Fruit fly (Drosophila melanogaster) whole organism, embryonic: ENCODE results near the gene Dlc90F.
A peak's percentile ranks its signal among the peaks of the same experiment; 100 is the strongest.

Experiments
- Adf1 ChIP-seq: fragments of 200-800 bp; sonication (Bioruptor generic); IDR thresholded peaks from 2 replicates; pipeline ENCODE4 v1.3.6; 2022; ENCODE audit warnings: missing biosample characterization, missing genetic modification characterization
- B-H1 ChIP-seq: fragments of 200-800 bp; sonication (Bioruptor generic); IDR thresholded peaks from 3 replicates; pipeline ENCODE4 v1.3.6; 2022; ENCODE audit warnings: missing biosample characterization, missing genetic modification characterization
- Bgb ChIP-seq: fragments of 200-800 bp; sonication (Bioruptor generic); IDR thresholded peaks from 2 replicates; pipeline ENCODE4 v1.3.6; 2022; ENCODE audit warnings: missing biosample characterization, missing genetic modification characterization; ENCODE audit not compliant: partially characterized antibody
- CG11398 ChIP-seq: fragments of 200-800 bp; sonication (Bioruptor generic); optimal IDR thresholded peaks from 2 replicates; lab custom pipeline; 2016; ENCODE audit warnings: missing biosample characterization, missing genetic modification characterization
- CG12744 ChIP-seq: fragments of 200-800 bp; sonication (Bioruptor generic); optimal IDR thresholded peaks from 2 replicates; lab custom pipeline; 2016; ENCODE audit warnings: missing biosample characterization, missing genetic modification characterization
- CG16815 ChIP-seq: fragments of 200-800 bp; sonication (Bioruptor generic); optimal IDR thresholded peaks from 3 replicates; lab custom pipeline; 2017; ENCODE audit warnings: missing biosample characterization, mild to moderate bottlenecking, missing genetic modification characterization
- CG2199 ChIP-seq: fragments of 200-800 bp; sonication (Bioruptor generic); IDR thresholded peaks from 3 replicates; pipeline ENCODE4 v1.3.6; 2022; ENCODE audit warnings: missing biosample characterization, missing genetic modification characterization
- CG31365 ChIP-seq: fragments of 200-800 bp; sonication (Bioruptor generic); optimal IDR thresholded peaks from 2 replicates; lab custom pipeline; 2018; ENCODE audit warnings: missing biosample characterization, mild to moderate bottlenecking, missing genetic modification characterization
- CG32532 ChIP-seq: fragments of 200-800 bp; sonication (Bioruptor generic); IDR thresholded peaks from 2 replicates; pipeline ENCODE4 v1.3.6; 2022; ENCODE audit warnings: missing biosample characterization, missing genetic modification characterization
- CG4404 ChIP-seq: fragments of 200-800 bp; sonication (Bioruptor generic); IDR thresholded peaks from 2 replicates; pipeline ENCODE4 v1.3.6; 2022; ENCODE audit warnings: missing biosample characterization, missing genetic modification characterization
- CG4707 ChIP-seq: fragments of 200-800 bp; sonication (Bioruptor generic); optimal IDR thresholded peaks from 2 replicates; lab custom pipeline; 2018; ENCODE audit warnings: missing biosample characterization, mild to moderate bottlenecking, missing genetic modification characterization, moderate library complexity
- CG5953 ChIP-seq: fragments of 200-800 bp; sonication (Bioruptor generic); IDR thresholded peaks from 2 replicates; pipeline ENCODE4 v1.3.6; 2022; ENCODE audit warnings: missing biosample characterization, missing genetic modification characterization
- CG6272 ChIP-seq: fragments of 200-800 bp; sonication (Bioruptor generic); IDR thresholded peaks from 2 replicates; pipeline ENCODE4 v1.3.6; 2022; ENCODE audit warnings: missing biosample characterization, missing genetic modification characterization
- CG6765 ChIP-seq: fragments of 200-800 bp; sonication (Bioruptor generic); optimal IDR thresholded peaks from 3 replicates; lab custom pipeline; 2017; ENCODE audit warnings: missing biosample characterization, mild to moderate bottlenecking, missing genetic modification characterization
- CG7271 ChIP-seq: fragments of 200-800 bp; sonication (Bioruptor generic); optimal IDR thresholded peaks from 2 replicates; lab custom pipeline; 2018; ENCODE audit warnings: missing biosample characterization, mild to moderate bottlenecking, missing genetic modification characterization, moderate library complexity
- CG9876 ChIP-seq: fragments of 200-800 bp; sonication (Bioruptor generic); optimal IDR thresholded peaks from 2 replicates; lab custom pipeline; 2016; ENCODE audit warnings: missing biosample characterization, missing genetic modification characterization
- D ChIP-seq, 2 experiments: fragments of 200-800 bp in 1 of 2; fragments of >200 bp in 1 of 2; sonication (Bioruptor generic) in 1 of 2; optimal IDR thresholded peaks; 2 replicates in 1 of 2; 3 replicates in 1 of 2; lab custom pipeline; 2017; ENCODE audit warnings: mild to moderate bottlenecking in 1 of 2, missing biosample characterization in 1 of 2, missing genetic modification characterization in 1 of 2, missing genetic modification reagents in 1 of 2
- E2f2 ChIP-seq: fragments of 200-800 bp; sonication (Bioruptor generic); IDR thresholded peaks from 2 replicates; pipeline ENCODE4 v1.3.6; 2022; ENCODE audit warnings: missing biosample characterization, missing genetic modification characterization
- Ets97D ChIP-seq: fragments of 200-800 bp; sonication (Bioruptor generic); optimal IDR thresholded peaks from 3 replicates; lab custom pipeline; 2016; ENCODE audit warnings: missing biosample characterization, missing genetic modification characterization
- Fer3 ChIP-seq: fragments of 200-800 bp; sonication (Bioruptor generic); optimal IDR thresholded peaks from 2 replicates; lab custom pipeline; 2018; ENCODE audit warnings: missing biosample characterization, mild to moderate bottlenecking, missing genetic modification characterization, moderate library complexity
- GATAe ChIP-seq: fragments of 200-800 bp; sonication (Bioruptor generic); conservative IDR thresholded peaks from 2 replicates; pipeline ENCODE4 v1.3.6; 2022; ENCODE audit warnings: missing biosample characterization, missing genetic modification characterization
- Hr51 ChIP-seq, 2 experiments: fragments of 200-800 bp; sonication (Bioruptor generic); optimal IDR thresholded peaks; 2 replicates in 1 of 2; 3 replicates in 1 of 2; lab custom pipeline; 2016 to 2018; ENCODE audit warnings: missing biosample characterization in 2 of 2, missing genetic modification characterization in 2 of 2, mild to moderate bottlenecking in 1 of 2, moderate library complexity in 1 of 2
- Nf-YA ChIP-seq: fragments of 200-800 bp; sonication (Bioruptor generic); IDR thresholded peaks from 2 replicates; pipeline ENCODE4 v1.3.6; 2022; ENCODE audit warnings: missing biosample characterization, missing genetic modification characterization
- Oli ChIP-seq: fragments of 200-800 bp; sonication (Bioruptor generic); optimal IDR thresholded peaks from 2 replicates; lab custom pipeline; 2018; ENCODE audit warnings: missing biosample characterization, mild to moderate bottlenecking, missing genetic modification characterization, moderate library complexity
- Ptx1 ChIP-seq: fragments of 200-800 bp; sonication (Bioruptor generic); IDR thresholded peaks from 2 replicates; pipeline ENCODE4 v1.3.6; 2022; ENCODE audit warnings: missing biosample characterization, missing genetic modification characterization
- Rfx ChIP-seq: fragments of 200-800 bp; sonication (Bioruptor generic); IDR thresholded peaks from 2 replicates; pipeline ENCODE4 v1.3.6; 2022; ENCODE audit warnings: missing biosample characterization, missing genetic modification characterization
- Ssrp ChIP-seq: fragments of 200-800 bp; sonication (Bioruptor generic); optimal IDR thresholded peaks from 2 replicates; lab custom pipeline; 2018; ENCODE audit warnings: missing biosample characterization, mild to moderate bottlenecking, missing genetic modification characterization, moderate library complexity
- Usf ChIP-seq: fragments of 200-800 bp; sonication (Bioruptor generic); optimal IDR thresholded peaks from 2 replicates; lab custom pipeline; 2017; ENCODE audit warnings: missing genotype, missing biosample characterization, missing genetic modification characterization
- ab ChIP-seq: fragments of 200-800 bp; sonication (Bioruptor generic); optimal IDR thresholded peaks from 2 replicates; lab custom pipeline; 2016; ENCODE audit warnings: missing biosample characterization, missing genetic modification characterization
- al ChIP-seq: fragments of 200-800 bp; sonication (Bioruptor generic); IDR thresholded peaks from 2 replicates; pipeline ENCODE4 v1.3.6; 2022; ENCODE audit warnings: missing biosample characterization, missing genetic modification characterization
- amos ChIP-seq: fragments of 200-800 bp; sonication (Bioruptor generic); IDR thresholded peaks from 2 replicates; pipeline ENCODE4 v1.3.6; 2022; ENCODE audit warnings: missing biosample characterization, missing genetic modification characterization; ENCODE audit not compliant: partially characterized antibody
- ap ChIP-seq: fragments of 200-800 bp; sonication (Bioruptor generic); IDR thresholded peaks from 2 replicates; pipeline ENCODE4 v1.3.6; 2022; ENCODE audit warnings: missing biosample characterization, missing genetic modification characterization
- cg ChIP-seq: fragments of 200-800 bp; sonication (Bioruptor generic); optimal IDR thresholded peaks from 3 replicates; lab custom pipeline; 2019; ENCODE audit warnings: missing biosample characterization, mild to moderate bottlenecking, missing genetic modification characterization, moderate library complexity
- chif ChIP-seq, 2 experiments: fragments of 200-800 bp; sonication (Bioruptor generic); optimal IDR thresholded peaks; 3 replicates each; lab custom pipeline; 2016; ENCODE audit warnings: missing biosample characterization in 2 of 2, missing genetic modification characterization in 2 of 2
- chm ChIP-seq: fragments of 200-800 bp; sonication (Bioruptor generic); IDR thresholded peaks from 2 replicates; pipeline ENCODE4 v1.3.6; 2022; ENCODE audit warnings: missing biosample characterization, missing genetic modification characterization
- da ChIP-seq: fragments of 200-800 bp; sonication (Bioruptor generic); optimal IDR thresholded peaks from 2 replicates; lab custom pipeline; 2016; ENCODE audit warnings: missing biosample characterization, missing genetic modification characterization
- dati ChIP-seq: fragments of 200-800 bp; sonication (Bioruptor generic); IDR thresholded peaks from 2 replicates; pipeline ENCODE4 v1.3.6; 2022; ENCODE audit warnings: missing biosample characterization, missing genetic modification characterization
- exex ChIP-seq: fragments of 200-800 bp; sonication (Bioruptor generic); optimal IDR thresholded peaks from 4 replicates; lab custom pipeline; 2018; ENCODE audit warnings: missing biosample characterization, mild to moderate bottlenecking, missing genetic modification characterization, moderate library complexity
- kah ChIP-seq: fragments of 200-800 bp; sonication (Bioruptor generic); optimal IDR thresholded peaks from 2 replicates; lab custom pipeline; 2018; ENCODE audit warnings: missing biosample characterization, mild to moderate bottlenecking, missing genetic modification characterization
- ken ChIP-seq: fragments of 200-800 bp; sonication (Bioruptor generic); IDR thresholded peaks from 3 replicates; pipeline ENCODE4 v1.3.6; 2022; ENCODE audit warnings: missing biosample characterization, missing genetic modification characterization
- luna ChIP-seq: fragments of 200-800 bp; sonication (Bioruptor generic); optimal IDR thresholded peaks from 2 replicates; lab custom pipeline; 2016; ENCODE audit warnings: missing biosample characterization, missing genetic modification characterization
- phol ChIP-seq: fragments of 200-800 bp; sonication (Bioruptor generic); optimal IDR thresholded peaks from 3 replicates; lab custom pipeline; 2018; ENCODE audit warnings: missing biosample characterization, mild to moderate bottlenecking, missing genetic modification characterization, moderate library complexity
- pros ChIP-seq: fragments of 200-800 bp; sonication (Bioruptor generic); optimal IDR thresholded peaks from 3 replicates; lab custom pipeline; 2019; ENCODE audit warnings: missing biosample characterization, mild to moderate bottlenecking, missing genetic modification characterization, moderate library complexity
- slbo ChIP-seq: fragments of 200-800 bp; sonication (Bioruptor generic); IDR thresholded peaks from 2 replicates; pipeline ENCODE4 v1.3.6; 2022; ENCODE audit warnings: missing biosample characterization, missing genetic modification characterization
- sna ChIP-seq: fragments of 200-800 bp; sonication (Bioruptor generic); IDR thresholded peaks from 2 replicates; pipeline ENCODE4 v1.3.6; 2022; ENCODE audit warnings: missing biosample characterization, missing genetic modification characterization; ENCODE audit not compliant: partially characterized antibody
- ssp ChIP-seq: fragments of 200-800 bp; sonication (Bioruptor generic); IDR thresholded peaks from 2 replicates; pipeline ENCODE4 v1.3.6; 2022; ENCODE audit warnings: missing biosample characterization, missing genetic modification characterization
- tll ChIP-seq, 2 experiments: fragments of 200-800 bp in 1 of 2; fragments of >200 bp in 1 of 2; sonication (Bioruptor generic) in 1 of 2; optimal IDR thresholded peaks; 2 replicates each; lab custom pipeline; 2017 to 2019; ENCODE audit warnings: missing biosample characterization in 2 of 2, missing genetic modification characterization in 2 of 2, mild to moderate bottlenecking in 1 of 2, moderate library complexity in 1 of 2
- tup ChIP-seq: fragments of 200-800 bp; sonication (Bioruptor generic); optimal IDR thresholded peaks from 2 replicates; lab custom pipeline; 2016; ENCODE audit warnings: missing biosample characterization, mild to moderate bottlenecking, missing genetic modification characterization, moderate library complexity
- twi ChIP-seq: fragments of 200-800 bp; optimal IDR thresholded peaks from 2 replicates; lab custom pipeline; 2019; ENCODE audit warnings: missing biosample characterization, mild to moderate bottlenecking, missing genetic modification characterization, moderate library complexity
- zen2 ChIP-seq: fragments of 200-800 bp; sonication (Bioruptor generic); IDR thresholded peaks from 3 replicates; pipeline ENCODE4 v1.3.6; 2022; ENCODE audit warnings: missing biosample characterization, missing genetic modification characterization; ENCODE audit not compliant: partially characterized antibody
- zf30C ChIP-seq: fragments of 200-800 bp; sonication (Bioruptor generic); optimal IDR thresholded peaks from 3 replicates; lab custom pipeline; 2018; ENCODE audit warnings: missing biosample characterization, mild to moderate bottlenecking, missing genetic modification characterization

Gene Dlc90F

dm6 chr3R:18267489-18267888, 31.5 kb upstream of the Dlc90F start, which contains the start of gene CG18599:
Gene CG18599, plus strand, starts transcription at chr3R:18267789.
- TF ChIP-seq ab (GFP tag; lab: Kevin White, UChicago) = no peak
- TF ChIP-seq Ssrp (tag; lab: Kevin White, UChicago) = no peak
- no peak for TF ChIP-seq GATAe (GFP tag; lab: Robert Waterston, UW)
- no peak for TF ChIP-seq zf30C (GFP tag; lab: Kevin White, UChicago)
- no peak for TF ChIP-seq Rfx (GFP tag; lab: Robert Waterston, UW)
- peak; percentile 36 for TF ChIP-seq CG7271
- no peak for TF ChIP-seq exex (tag; lab: Kevin White, UChicago)
- no peak for TF ChIP-seq luna
- TF ChIP-seq E2f2 (GFP tag; lab: Robert Waterston, UW) = no peak
- 0 out of 2 replicates have a peak, but pooled peaks have one; percentile 20 for TF ChIP-seq Nf-YA (GFP tag; lab: Robert Waterston, UW)
- TF ChIP-seq CG31365 = no peak
- no peak for TF ChIP-seq phol (tag; lab: Kevin White, UChicago)
- no peak for TF ChIP-seq CG4707 (GFP tag; lab: Kevin White, UChicago)
- no peak for TF ChIP-seq ssp
- peak; percentile 19; the same call in 1 of the 2 replicates for TF ChIP-seq CG4404 (GFP tag; lab: Robert Waterston, UW)
- TF ChIP-seq B-H1 (GFP tag; lab: Robert Waterston, UW) = no peak
- no peak for TF ChIP-seq Hr51 (GFP tag; optimal IDR thresholded peaks at IDR 0.05; lab: Kevin White, UChicago)
- TF ChIP-seq CG12744 (GFP tag; lab: Kevin White, UChicago) = no peak
- no peak for TF ChIP-seq CG32532
- peak; percentile 33 for TF ChIP-seq cg
- no peak for TF ChIP-seq ken (GFP tag; lab: Robert Waterston, UW)
- TF ChIP-seq CG11398 (GFP tag; lab: Kevin White, UChicago) = no peak
- TF ChIP-seq CG6765 (GFP tag; lab: Kevin White, UChicago) = no peak
- no peak for TF ChIP-seq amos (GFP tag; lab: Robert Waterston, UW)
- no peak for TF ChIP-seq Bgb (GFP tag; lab: Robert Waterston, UW)
- TF ChIP-seq CG5953 (GFP tag; lab: Robert Waterston, UW) = no peak
- no peak for TF ChIP-seq dati (GFP tag; lab: Robert Waterston, UW)
- no peak for TF ChIP-seq CG16815 (GFP tag; lab: Kevin White, UChicago)
- TF ChIP-seq Ets97D (GFP tag; lab: Kevin White, UChicago) = peak; percentile 48
- no peak for TF ChIP-seq D (optimal IDR thresholded peaks at IDR 0.05; lab: Kevin White, UChicago)
- TF ChIP-seq D (GFP tag; optimal IDR thresholded peaks at IDR 0.05; lab: Kevin White, UChicago) = no peak
- no peak for TF ChIP-seq twi (tag; lab: Kevin White, UChicago)
- TF ChIP-seq chif (GFP tag; optimal IDR thresholded peaks at IDR 0.05; lab: Kevin White, UChicago) = no peak
- TF ChIP-seq Oli = no peak
- no peak for TF ChIP-seq CG2199
- TF ChIP-seq tup = no peak
- no peak for TF ChIP-seq zen2
- TF ChIP-seq Adf1 (GFP tag; lab: Robert Waterston, UW) = peak; percentile 57
- TF ChIP-seq pros (GFP tag; lab: Kevin White, UChicago) = no peak
- TF ChIP-seq sna (GFP tag; lab: Robert Waterston, UW) = no peak
- TF ChIP-seq slbo = no peak
- no peak for TF ChIP-seq Fer3 (tag; lab: Kevin White, UChicago)
- no peak for TF ChIP-seq CG9876 (GFP tag; lab: Kevin White, UChicago)
- TF ChIP-seq Ptx1 = no peak
- TF ChIP-seq Usf (GFP tag; lab: Kevin White, UChicago) = no peak
- TF ChIP-seq CG6272 (GFP tag; lab: Robert Waterston, UW) = 0 out of 2 replicates have a peak, but pooled peaks have one; percentile 25
- no peak for TF ChIP-seq ap (GFP tag; lab: Robert Waterston, UW)
- no peak for TF ChIP-seq kah (GFP tag; lab: Kevin White, UChicago)
- no peak for TF ChIP-seq chm
- TF ChIP-seq da (GFP tag; lab: Kevin White, UChicago) = no peak
- no peak for TF ChIP-seq tll (GFP tag; optimal IDR thresholded peaks at IDR 0.05; lab: Kevin White, UChicago)
- TF ChIP-seq al (GFP tag; lab: Robert Waterston, UW) = no peak
